Worm (Caenorhabditis elegans): ENCODE measurements around the gene C27D9.2.

- TF ChIP-seq unc-39 (tag; optimal IDR thresholded peaks at IDR 0.05) (no peak), ceh-16 (tag; optimal IDR thresholded peaks at IDR 0.05) (no peak), mbf-1 (tag; optimal IDR thresholded peaks at IDR 0.05) (no peak), ztf-4 (tag; optimal IDR thresholded peaks at IDR 0.05) (no peak), ama-1 (optimal IDR thresholded peaks at IDR 0.05) (no peak), fos-1 (tag; optimal IDR thresholded peaks at IDR 0.05) (no peak), nhr-129 (tag; optimal IDR thresholded peaks at IDR 0.05) (no peak)
Measured at ce11 chrII:4752257-4752728, 4.4 kb downstream of the C27D9.2 start, which contains the start of gene F41C3.1.
